Worm (Caenorhabditis elegans): ENCODE measurements around the gene K02C4.3.

- no peak for TF ChIP-seq nhr-77 (tag; optimal IDR thresholded peaks at IDR 0.05)
- no peak for TF ChIP-seq lin-13 (GFP tag; optimal IDR thresholded peaks at IDR 0.05)
- TF ChIP-seq nhr-12 (tag; optimal IDR thresholded peaks at IDR 0.05) = no peak
- TF ChIP-seq nhr-19 (GFP tag; conservative IDR thresholded peaks at IDR 0.05) = peak; percentile 49
- TF ChIP-seq skn-1 (tag; optimal IDR thresholded peaks at IDR 0.05) = no peak
- no peak for TF ChIP-seq pqm-1 (tag; optimal IDR thresholded peaks at IDR 0.05)
- no peak for TF ChIP-seq nhr-237 (tag; optimal IDR thresholded peaks at IDR 0.05)
- TF ChIP-seq nhr-90 (tag; optimal IDR thresholded peaks at IDR 0.05; ENCODE audit: poor library complexity) = no peak
- no peak for TF ChIP-seq ama-1 (optimal IDR thresholded peaks at IDR 0.05)
Observed at ce11 chrII:8129495-8130010, 42.9 kb upstream of the K02C4.3 start, which contains the start of gene ulp-4.
